Fruit fly (Drosophila melanogaster): ENCODE data around the gene CG14218.
A peak's percentile ranks its signal among the peaks of the same experiment; 100 is the strongest.

The CG14218 gene

dm6 chrX:19603953-19604352 is 22.2 kb upstream of the CG14218 start (continued):
- TF ChIP-seq HmgD (GFP tag; optimal IDR thresholded peaks at IDR 0.05), result no peak
- 0 out of 2 replicates have a peak, but pooled peaks have one; percentile 21 for TF ChIP-seq dati (GFP tag; IDR thresholded peaks at IDR 0.05)
- TF ChIP-seq cas (GFP tag; IDR thresholded peaks at IDR 0.05), result 0 out of 2 replicates have a peak, but pooled peaks have one; percentile 38
- TF ChIP-seq gsb-n (tag; optimal IDR thresholded peaks at IDR 0.05), result peak; percentile 28
- no peak for TF ChIP-seq CG42726 (GFP tag; IDR thresholded peaks at IDR 0.05; ENCODE audit: partially characterized antibody)
- no peak for TF ChIP-seq sima (GFP tag; optimal IDR thresholded peaks at IDR 0.05)
- no peak for TF ChIP-seq ro (GFP tag; IDR thresholded peaks at IDR 0.05)
- no peak for TF ChIP-seq kni (GFP tag; optimal IDR thresholded peaks at IDR 0.05)
- 0 out of 2 replicates have a peak, but pooled peaks have one; percentile 26 for TF ChIP-seq Dref (GFP tag; IDR thresholded peaks at IDR 0.05)
- no peak for TF ChIP-seq CG1832 (GFP tag; optimal IDR thresholded peaks at IDR 0.05)
- peak; percentile 43 for TF ChIP-seq D19B (GFP tag; optimal IDR thresholded peaks at IDR 0.05)
- peak; percentile 49 for TF ChIP-seq CG18476 (GFP tag; optimal IDR thresholded peaks at IDR 0.05)
- TF ChIP-seq fd102C (GFP tag; optimal IDR thresholded peaks at IDR 0.05), result no peak
- TF ChIP-seq HHEX (GFP tag; optimal IDR thresholded peaks at IDR 0.05), result peak; percentile 78
- TF ChIP-seq Camta (GFP tag; optimal IDR thresholded peaks at IDR 0.05), result peak; percentile 58
- no peak for TF ChIP-seq ac (GFP tag; optimal IDR thresholded peaks at IDR 0.05)
- TF ChIP-seq CG9437 (GFP tag; optimal IDR thresholded peaks at IDR 0.05), result peak; percentile 49
- peak; percentile 62 for TF ChIP-seq CG17829 (tag; optimal IDR thresholded peaks at IDR 0.05)
- peak; percentile 36 for TF ChIP-seq crc (GFP tag; optimal IDR thresholded peaks at IDR 0.05)
- TF ChIP-seq gt (GFP tag; IDR thresholded peaks at IDR 0.05), result peak; percentile 35; the same call in 1 of the 2 replicates
- TF ChIP-seq cad (GFP tag; optimal IDR thresholded peaks at IDR 0.05), result no peak
- TF ChIP-seq Ada2b (GFP tag; IDR thresholded peaks at IDR 0.05), result peak; percentile 91
- no peak for TF ChIP-seq CG34224 (GFP tag; IDR thresholded peaks at IDR 0.05; ENCODE audit: partially characterized antibody)
- peak; percentile 85 for TF ChIP-seq lilli (GFP tag; optimal IDR thresholded peaks at IDR 0.05)
- TF ChIP-seq Adf1 (GFP tag; IDR thresholded peaks at IDR 0.05), result peak; percentile 56; the same call in 1 of the 2 replicates
- peak; percentile 83 for TF ChIP-seq so (GFP tag; IDR thresholded peaks at IDR 0.05)
- no peak for TF ChIP-seq CG7745 (tag; optimal IDR thresholded peaks at IDR 0.05)
- TF ChIP-seq CkIIα-i1 (GFP tag; IDR thresholded peaks at IDR 0.05), result 0 out of 2 replicates have a peak, but pooled peaks have one; percentile 16
- TF ChIP-seq CG6813 (GFP tag; optimal IDR thresholded peaks at IDR 0.05), result peak; percentile 74
- TF ChIP-seq chn (GFP tag; optimal IDR thresholded peaks at IDR 0.05), result peak; percentile 60
- TF ChIP-seq CG12299 (tag; optimal IDR thresholded peaks at IDR 0.05), result no peak
- peak; percentile 64 for TF ChIP-seq Hr3 (GFP tag; optimal IDR thresholded peaks at IDR 0.05)
- peak; percentile 33 for TF ChIP-seq Side (GFP tag; optimal IDR thresholded peaks at IDR 0.05)
- peak; percentile 73 for TF ChIP-seq CG2889 (GFP tag; IDR thresholded peaks at IDR 0.05)
- peak; percentile 87 for TF ChIP-seq CG11504 (tag; optimal IDR thresholded peaks at IDR 0.05)
- peak; percentile 89 for TF ChIP-seq Atf6 (GFP tag; IDR thresholded peaks at IDR 0.05)
- no peak for TF ChIP-seq Dip2 (GFP tag; IDR thresholded peaks at IDR 0.05)
- peak; percentile 14 for TF ChIP-seq kah (GFP tag; optimal IDR thresholded peaks at IDR 0.05)
- TF ChIP-seq CG15601 (tag; optimal IDR thresholded peaks at IDR 0.05), result peak; percentile 64
- peak; percentile 92 for TF ChIP-seq CG9932 (GFP tag; IDR thresholded peaks at IDR 0.05)
- TF ChIP-seq CG31224 (GFP tag; IDR thresholded peaks at IDR 0.05), result peak; percentile 83
- peak; percentile 25 for TF ChIP-seq sd (tag; optimal IDR thresholded peaks at IDR 0.05)
- TF ChIP-seq en (GFP tag; optimal IDR thresholded peaks at IDR 0.05), result peak; percentile 23
- peak; percentile 79 for TF ChIP-seq Meics (GFP tag; optimal IDR thresholded peaks at IDR 0.05)
- peak; percentile 44 for TF ChIP-seq corto (GFP tag; optimal IDR thresholded peaks at IDR 0.05)
- TF ChIP-seq btn (GFP tag; optimal IDR thresholded peaks at IDR 0.05), result no peak
- peak; percentile 59; the same call in 1 of the 3 replicates for TF ChIP-seq jigr1 (GFP tag; IDR thresholded peaks at IDR 0.05)
- no peak for TF ChIP-seq pros (GFP tag; optimal IDR thresholded peaks at IDR 0.05)
- TF ChIP-seq knrl (GFP tag; IDR thresholded peaks at IDR 0.05; ENCODE audit: partially characterized antibody), result no peak
- TF ChIP-seq gfzf (GFP tag; optimal IDR thresholded peaks at IDR 0.05), result no peak
- peak; percentile 44 for TF ChIP-seq CG13624 (GFP tag; optimal IDR thresholded peaks at IDR 0.05)

All from whole organism, embryonic.